Worm (Caenorhabditis elegans) whole organism, young adult: ENCODE measurements around the gene gtl-2.

Source experiments
- B0261.1 ChIP-seq: sonication (generic microtip); optimal IDR thresholded peaks from 2 replicates; lab custom pipeline; 2016; ENCODE audit warnings: mild to moderate bottlenecking, missing genetic modification characterization, moderate library complexity, missing compliant biosample characterization
- B0336.3 ChIP-seq: fragments of 200-800 bp; sonication (Bioruptor generic); IDR thresholded peaks from 2 replicates; pipeline ENCODE4 v1.3.6; 2022; ENCODE audit warnings: missing genetic modification characterization, missing compliant biosample characterization
- Y53G8AR.9 ChIP-seq: fragments of 200-800 bp; sonication (Bioruptor generic); conservative IDR thresholded peaks from 2 replicates; pipeline ENCODE4 v1.3.6; 2022; ENCODE audit warnings: missing genetic modification reagents, missing genetic modification characterization, missing compliant biosample characterization
- ama-1 ChIP-seq, 3 experiments: fragments of 150-350 bp in 1 of 3; sonication (generic microtip) in 2 of 3; optimal IDR thresholded peaks; 2 replicates each; lab custom pipeline; 2014 to 2018; ENCODE audit warnings: missing biosample characterization in 2 of 3, missing genetic modification characterization in 2 of 3, missing genetic modification reagents in 2 of 3
- attf-3 ChIP-seq: fragments of 200-800 bp; sonication (Bioruptor generic); conservative IDR thresholded peaks from 2 replicates; pipeline ENCODE4 v1.3.6; 2022; ENCODE audit warnings: missing genetic modification reagents, missing genetic modification characterization, missing compliant biosample characterization
- dox-1 ChIP-seq: fragments of 200-800 bp; sonication (Bioruptor generic); IDR thresholded peaks from 2 replicates; pipeline ENCODE4 v1.3.6; 2022; ENCODE audit warnings: missing genetic modification reagents, missing genetic modification characterization, missing compliant biosample characterization
- ekl-4 ChIP-seq: fragments of 200-800 bp; sonication (Bioruptor generic); IDR thresholded peaks from 2 replicates; pipeline ENCODE4 v1.3.6; 2022; ENCODE audit warnings: missing genetic modification reagents, missing genetic modification characterization, missing compliant biosample characterization
- ets-4 ChIP-seq: fragments of 200-800 bp; sonication (Bioruptor generic); optimal IDR thresholded peaks from 2 replicates; lab custom pipeline; 2018; ENCODE audit warnings: mild to moderate bottlenecking, missing genetic modification characterization, missing compliant biosample characterization
- madf-8 ChIP-seq: fragments of 200-800 bp; sonication (Bioruptor generic); conservative IDR thresholded peaks from 2 replicates; pipeline ENCODE4 v1.3.6; 2022; ENCODE audit warnings: missing genetic modification reagents, missing genetic modification characterization, missing compliant biosample characterization
- pha-4 ChIP-seq: fragments of 150-350 bp; sonication (generic microtip); optimal IDR thresholded peaks from 2 replicates; lab custom pipeline; 2014; ENCODE audit warnings: missing biosample characterization, missing genetic modification reagents, missing genetic modification characterization
- rpc-1 ChIP-seq, 2 experiments: fragments of 150-350 bp in 1 of 2; sonication (generic microtip) in 1 of 2; optimal IDR thresholded peaks; 2 replicates each; lab custom pipeline; 2014 to 2018; ENCODE audit warnings: missing biosample characterization in 1 of 2, missing genetic modification characterization in 1 of 2, missing genetic modification reagents in 1 of 2, missing genotype in 1 of 2
- snpc-1.1 ChIP-seq: sonication (generic microtip); optimal IDR thresholded peaks from 2 replicates; lab custom pipeline; 2017; ENCODE audit warnings: missing genetic modification characterization, mild to moderate bottlenecking, missing compliant biosample characterization, antibody characterized with exemption, moderate library complexity, missing genotype, missing genetic modification reagents; ENCODE audit not compliant: insufficient read depth
- somi-1 ChIP-seq: fragments of 200-800 bp; sonication (Bioruptor generic); optimal IDR thresholded peaks from 2 replicates; lab custom pipeline; 2018; ENCODE audit warnings: mild to moderate bottlenecking, missing genetic modification characterization, missing compliant biosample characterization
- unc-62 ChIP-seq: fragments of 150-350 bp; optimal IDR thresholded peaks from 2 replicates; lab custom pipeline; 2014; ENCODE audit warnings: missing biosample characterization, missing genetic modification reagents, missing genetic modification characterization

ce11 chrIV:11260544-11261227, 12.6 kb upstream of the gtl-2 start, which contains the start of gene C05C12.5:
- TF ChIP-seq pha-4 (tag; lab: Kevin White, UChicago) = no peak
- TF ChIP-seq ekl-4 (GFP tag; lab: Robert Waterston, UW) = no peak
- TF ChIP-seq attf-3 (GFP tag; lab: Robert Waterston, UW) = no peak
- TF ChIP-seq somi-1 = no peak
- TF ChIP-seq unc-62 (GFP tag; lab: Kevin White, UChicago) = no peak
- no peak for TF ChIP-seq Y53G8AR.9 (GFP tag; lab: Robert Waterston, UW)
- TF ChIP-seq rpc-1 (optimal IDR thresholded peaks at IDR 0.05; lab: Kevin White, UChicago) = no peak
- no peak for TF ChIP-seq rpc-1 (tag; optimal IDR thresholded peaks at IDR 0.05; lab: Kevin White, UChicago)
- TF ChIP-seq B0336.3 (GFP tag; lab: Robert Waterston, UW) = no peak
- TF ChIP-seq B0261.1 (tag; lab: Kevin White, UChicago) = no peak
- TF ChIP-seq snpc-1.1 = no peak
- TF ChIP-seq ama-1 (optimal IDR thresholded peaks at IDR 0.05; lab: Kevin White, UChicago) = no peak
- TF ChIP-seq ama-1 (GFP tag; optimal IDR thresholded peaks at IDR 0.05; lab: Kevin White, UChicago) = no peak
- no peak for TF ChIP-seq dox-1 (GFP tag; lab: Robert Waterston, UW)
- TF ChIP-seq madf-8 (GFP tag; lab: Robert Waterston, UW) = no peak
- no peak for TF ChIP-seq ets-4 (GFP tag; lab: Kevin White, UChicago)
